Worm (Caenorhabditis elegans): Measurements from ENCODE around the gene gcst-1.

The gcst-1 gene

ce11 chrV:5672270-5672669, 40.5 kb upstream of the gcst-1 start:
- TF ChIP-seq ceh-22 (tag; optimal IDR thresholded peaks at IDR 0.05) (no peak), tbx-2 (tag; optimal IDR thresholded peaks at IDR 0.05) (no peak), odd-2 (tag; optimal IDR thresholded peaks at IDR 0.05) (no peak), ref-2 (tag; optimal IDR thresholded peaks at IDR 0.05) (no peak), fkh-6 (tag; optimal IDR thresholded peaks at IDR 0.05) (no peak), hlh-13 (GFP tag; optimal IDR thresholded peaks at IDR 0.05) (no peak), ets-4 (tag; optimal IDR thresholded peaks at IDR 0.05) (no peak), ceh-6 (GFP tag; optimal IDR thresholded peaks at IDR 0.05) (no peak), ceh-48 (tag; optimal IDR thresholded peaks at IDR 0.05) (no peak), C38D4.7 (GFP tag; optimal IDR thresholded peaks at IDR 0.05) (no peak), unc-55 (GFP tag; optimal IDR thresholded peaks at IDR 0.05) (no peak), unc-42 (tag; optimal IDR thresholded peaks at IDR 0.05) (no peak), ztf-16 (tag; optimal IDR thresholded peaks at IDR 0.05) (no peak), F13H6.1 (tag; optimal IDR thresholded peaks at IDR 0.05) (no peak), pqm-1 (tag; optimal IDR thresholded peaks at IDR 0.05) (no peak), ama-1 (optimal IDR thresholded peaks at IDR 0.05) (no peak), lin-11 (tag; optimal IDR thresholded peaks at IDR 0.05) (no peak), Y22D7AL.16 (tag; optimal IDR thresholded peaks at IDR 0.05) (no peak), ceh-24 (tag; optimal IDR thresholded peaks at IDR 0.05) (no peak), pros-1 (tag; optimal IDR thresholded peaks at IDR 0.05) (no peak)

- no peak for TF ChIP-seq odd-2 (tag; optimal IDR thresholded peaks at IDR 0.05)
- TF ChIP-seq fkh-10 (GFP tag; optimal IDR thresholded peaks at IDR 0.05), result no peak
- TF ChIP-seq ttx-3 (tag; optimal IDR thresholded peaks at IDR 0.05), result no peak
- TF ChIP-seq eyg-1 (tag; optimal IDR thresholded peaks at IDR 0.05), result no peak
- TF ChIP-seq fkh-6 (tag; optimal IDR thresholded peaks at IDR 0.05), result no peak
- no peak for TF ChIP-seq dmd-4 (tag; optimal IDR thresholded peaks at IDR 0.05; ENCODE audit: borderline replicate concordance)
- TF ChIP-seq ceh-6 (GFP tag; optimal IDR thresholded peaks at IDR 0.05), result no peak
- TF ChIP-seq lim-6 (tag; optimal IDR thresholded peaks at IDR 0.05), result no peak
Measured at ce11 chrV:5676011-5676410, 36.7 kb upstream of the gcst-1 start, which contains the start of gene pqn-13. Gene pqn-13, minus strand, starts transcription at chrV:5676111.

- peak; percentile 4 for TF ChIP-seq elt-2 (tag; optimal IDR thresholded peaks at IDR 0.05)
- TF ChIP-seq hlh-6 (tag; optimal IDR thresholded peaks at IDR 0.05), result no peak
- peak; percentile 3 for TF ChIP-seq pha-2 (tag; optimal IDR thresholded peaks at IDR 0.05)
- no peak for TF ChIP-seq rnt-1 (tag; optimal IDR thresholded peaks at IDR 0.05)
- TF ChIP-seq unc-42 (tag; optimal IDR thresholded peaks at IDR 0.05), result no peak
Measured at ce11 chrV:5677947-5678346, 34.8 kb upstream of the gcst-1 start.

DNA sequence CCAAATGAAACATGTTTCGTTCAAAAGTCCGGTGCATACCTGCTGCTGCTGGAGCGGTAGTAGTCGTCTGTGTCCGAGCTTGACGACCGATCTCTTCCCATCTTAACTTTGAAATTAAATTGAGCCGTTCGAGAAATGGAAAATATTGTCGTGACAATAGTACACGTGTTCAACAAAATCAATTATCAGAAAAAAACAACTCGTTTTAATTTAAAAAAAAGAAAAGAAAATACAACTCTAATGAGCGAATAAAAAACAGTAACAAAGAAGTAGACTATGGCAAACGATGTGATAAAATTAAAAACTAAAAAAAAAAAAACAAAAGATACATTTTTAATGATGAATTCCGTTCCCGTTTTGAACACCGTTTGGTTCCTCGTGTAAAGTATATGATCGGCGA, 30.2 kb upstream of the gcst-1 start, which contains the start of gene prp-39:
prp-39 (minus strand) TSS at position 101 of the 400 bp plus-strand sequence.
- TF ChIP-seq K09A11.1 (tag; optimal IDR thresholded peaks at IDR 0.05; ENCODE audit: insufficient read depth) (no peak), pat-9 (tag; optimal IDR thresholded peaks at IDR 0.05) (no peak), syd-9 (tag; optimal IDR thresholded peaks at IDR 0.05) (no peak), hlh-6 (tag; optimal IDR thresholded peaks at IDR 0.05) (no peak), ahr-1 (tag; optimal IDR thresholded peaks at IDR 0.05) (no peak), K02D7.2 (tag; optimal IDR thresholded peaks at IDR 0.05) (no peak), elt-2 (tag; optimal IDR thresholded peaks at IDR 0.05) (no peak)

- peak; percentile 59 for TF ChIP-seq dve-1 (tag; optimal IDR thresholded peaks at IDR 0.05)
- peak; percentile 81 for TF ChIP-seq nfya-1 (tag; optimal IDR thresholded peaks at IDR 0.05)
- TF ChIP-seq ref-2 (tag; optimal IDR thresholded peaks at IDR 0.05), result peak; percentile 56
- no peak for TF ChIP-seq ets-4 (tag; optimal IDR thresholded peaks at IDR 0.05)
- TF ChIP-seq zip-5 (tag; optimal IDR thresholded peaks at IDR 0.05), result no peak
- peak; percentile 13 for TF ChIP-seq hlh-30 (tag; optimal IDR thresholded peaks at IDR 0.05; ENCODE audit: insufficient read depth)
- TF ChIP-seq dmd-4 (tag; optimal IDR thresholded peaks at IDR 0.05; ENCODE audit: borderline replicate concordance), result peak; percentile 9
- TF ChIP-seq unc-42 (tag; optimal IDR thresholded peaks at IDR 0.05), result peak; percentile 83
- no peak for TF ChIP-seq pros-1 (tag; optimal IDR thresholded peaks at IDR 0.05)
- no peak for TF ChIP-seq ceh-22 (tag; optimal IDR thresholded peaks at IDR 0.05)
- peak; percentile 29 for TF ChIP-seq unc-55 (GFP tag; optimal IDR thresholded peaks at IDR 0.05)
- TF ChIP-seq ceh-31 (tag; optimal IDR thresholded peaks at IDR 0.05), result peak; percentile 77
- TF ChIP-seq ceh-14 (tag; optimal IDR thresholded peaks at IDR 0.05), result peak; percentile 15
- TF ChIP-seq elt-2 (tag; optimal IDR thresholded peaks at IDR 0.05), result peak; percentile 23
- TF ChIP-seq ceh-18 (tag; optimal IDR thresholded peaks at IDR 0.05), result peak; percentile 83
- TF ChIP-seq lin-11 (tag; optimal IDR thresholded peaks at IDR 0.05), result no peak
- peak; percentile 69 for TF ChIP-seq tbx-2 (tag; optimal IDR thresholded peaks at IDR 0.05)
- peak; percentile 69 for TF ChIP-seq rnt-1 (tag; optimal IDR thresholded peaks at IDR 0.05)
- no peak for TF ChIP-seq lim-6 (tag; optimal IDR thresholded peaks at IDR 0.05)
- no peak for TF ChIP-seq hlh-13 (GFP tag; optimal IDR thresholded peaks at IDR 0.05)
- TF ChIP-seq ceh-34 (tag; optimal IDR thresholded peaks at IDR 0.05), result peak; percentile 25
- peak; percentile 9 for TF ChIP-seq K09A11.1 (tag; optimal IDR thresholded peaks at IDR 0.05; ENCODE audit: insufficient read depth)
- TF ChIP-seq unc-86 (tag; optimal IDR thresholded peaks at IDR 0.05), result peak; percentile 41
- TF ChIP-seq pax-1 (tag; optimal IDR thresholded peaks at IDR 0.05), result peak; percentile 35
Measured at ce11 chrV:5684534-5684933, 28.2 kb upstream of the gcst-1 start, which contains the start of the genes hmgs-1 and F25B4.4. Gene hmgs-1, minus strand, starts transcription at chrV:5684589. Gene F25B4.4, plus strand, starts transcription at chrV:5684873.

Data from whole organism, late embryonic.